Fruit fly (Drosophila melanogaster) whole organism: ENCODE data around the gene sima.

ENCODE experiments used
- CG8478 ChIP-seq: fragments of >200 bp; optimal IDR thresholded peaks from 2 replicates; lab custom pipeline; 2018; ENCODE audit warnings: inconsistent platforms
- Dll ChIP-seq: fragments of >200 bp; optimal IDR thresholded peaks from 2 replicates; lab custom pipeline; 2017
- EcR ChIP-seq, 2 experiments: fragments of >200 bp; optimal IDR thresholded peaks; 2 replicates each; lab custom pipeline; 2017; ENCODE audit warnings: missing biosample characterization in 2 of 2, missing genetic modification characterization in 2 of 2, missing genetic modification reagents in 2 of 2
- pan ChIP-seq: fragments of >200 bp; optimal IDR thresholded peaks from 2 replicates; lab custom pipeline; 2017
- psq ChIP-seq: fragments of >200 bp; optimal IDR thresholded peaks from 2 replicates; lab custom pipeline; 2017
- usp ChIP-seq: fragments of >200 bp; optimal IDR thresholded peaks from 2 replicates; lab custom pipeline; 2017; ENCODE audit warnings: missing biosample characterization, missing genetic modification characterization, mixed read lengths

The sima gene

dm6 chr3R:30058057-30058868, at the start of gene sima:
sima (plus strand) TSS chr3R:30058311.
- TF ChIP-seq CG8478 (lab: Kevin White, UChicago): no peak
- TF ChIP-seq psq (lab: Kevin White, UChicago): peak; percentile 50

- no peak for TF ChIP-seq EcR (GFP tag; optimal IDR thresholded peaks at IDR 0.05; lab: Kevin White, UChicago)
- TF ChIP-seq Dll: no peak
These were observed 48.9 kb upstream of the sima start, which contains the start of gene CG7912 for dm6 chr3R:30009173-30009572. CG7912 (minus strand) TSS chr3R:30009189.

dm6 chr3R:30012602-30013489, 45.3 kb upstream of the sima start:
- no peak for TF ChIP-seq Dll

- no peak for TF ChIP-seq EcR (GFP tag; optimal IDR thresholded peaks at IDR 0.05; lab: Kevin White, UChicago)
- no peak for TF ChIP-seq usp
- TF ChIP-seq psq (lab: Kevin White, UChicago): no peak
- TF ChIP-seq CG8478 (lab: Kevin White, UChicago): no peak
- no peak for TF ChIP-seq Dll
These were observed 44.2 kb upstream of the sima start for dm6 chr3R:30013909-30014308.

dm6 chr3R:30014480-30014879, 43.6 kb upstream of the sima start:
- no peak for TF ChIP-seq psq (lab: Kevin White, UChicago)
- no peak for TF ChIP-seq EcR (GFP tag; optimal IDR thresholded peaks at IDR 0.05; lab: Kevin White, UChicago)
- TF ChIP-seq pan: no peak
- no peak for TF ChIP-seq usp
- TF ChIP-seq Dll: no peak
- TF ChIP-seq CG8478 (lab: Kevin White, UChicago): no peak

- TF ChIP-seq psq (lab: Kevin White, UChicago) (no peak), usp (no peak), Dll (no peak), CG8478 (lab: Kevin White, UChicago) (no peak), EcR (GFP tag; optimal IDR thresholded peaks at IDR 0.05; lab: Kevin White, UChicago) (no peak), pan (no peak)
These were observed 43.1 kb upstream of the sima start, which contains the start of gene CG7920 for dm6 chr3R:30014977-30015514. CG7920 (minus strand) TSS chr3R:30015284.

- TF ChIP-seq Dll: no peak
- TF ChIP-seq psq (lab: Kevin White, UChicago): no peak
- TF ChIP-seq pan: no peak
These were observed 37.1 kb upstream of the sima start for dm6 chr3R:30021009-30021408.

dm6 chr3R:30021559-30022451, 36.3 kb upstream of the sima start, which contains the start of gene Mgat2:
Mgat2 (minus strand) TSS chr3R:30022221.
- TF ChIP-seq EcR (GFP tag; optimal IDR thresholded peaks at IDR 0.05; lab: Kevin White, UChicago): no peak
- no peak for TF ChIP-seq usp
- TF ChIP-seq pan: no peak
- no peak for TF ChIP-seq CG8478 (lab: Kevin White, UChicago)
- TF ChIP-seq psq (lab: Kevin White, UChicago): no peak

dm6 chr3R:30022452-30023028, 35.6 kb upstream of the sima start, which contains the start of the genes RpS28a and Axn:
RpS28a (minus strand) TSS chr3R:30022648.
Axn (plus strand) TSS chr3R:30022842.
- no peak for TF ChIP-seq CG8478 (lab: Kevin White, UChicago)
- TF ChIP-seq usp: no peak
- TF ChIP-seq pan: no peak
- TF ChIP-seq EcR (GFP tag; optimal IDR thresholded peaks at IDR 0.05; lab: Kevin White, UChicago): no peak
- no peak for TF ChIP-seq psq (lab: Kevin White, UChicago)
- TF ChIP-seq Dll: no peak

dm6 chr3R:30023445-30023844, 34.7 kb upstream of the sima start:
- TF ChIP-seq Dll (no peak), usp (no peak), CG8478 (lab: Kevin White, UChicago) (no peak), pan (no peak), EcR (GFP tag; optimal IDR thresholded peaks at IDR 0.05; lab: Kevin White, UChicago) (no peak)

dm6 chr3R:30030061-30030460, 28.1 kb upstream of the sima start:
- TF ChIP-seq pan (no peak), psq (lab: Kevin White, UChicago) (no peak), usp (no peak), CG8478 (lab: Kevin White, UChicago) (no peak), Dll (no peak), EcR (GFP tag; optimal IDR thresholded peaks at IDR 0.05; lab: Kevin White, UChicago) (no peak)
